Fruit fly (Drosophila melanogaster) whole organism, wandering third instar larva: ENCODE data around the gene dj-1beta.

Experiments
- CG9705 ChIP-seq: fragments of 200-800 bp; sonication (Bioruptor generic); optimal IDR thresholded peaks from 2 replicates; lab custom pipeline; 2018; ENCODE audit warnings: missing biosample characterization, mild to moderate bottlenecking, missing genetic modification characterization
- OdsH ChIP-seq: fragments of 200-800 bp; sonication (Bioruptor generic); optimal IDR thresholded peaks from 2 replicates; lab custom pipeline; 2016; ENCODE audit warnings: missing biosample characterization, mild to moderate bottlenecking, missing genetic modification characterization
- dl ChIP-seq, 2 experiments: fragments of 175-275, 200-275 bp in 1 of 2; fragments of 200-275 bp in 1 of 2; sonication (Bioruptor generic); optimal IDR thresholded peaks; lab custom pipeline; 2018; ENCODE audit warnings: mild to moderate bottlenecking in 2 of 2, missing biosample characterization in 2 of 2, missing genetic modification characterization in 2 of 2, moderate library complexity in 2 of 2; ENCODE audit not compliant: partially characterized antibody in 2 of 2, insufficient read depth in 1 of 2
- rgr ChIP-seq: fragments of 200-800 bp; sonication (Bioruptor generic); optimal IDR thresholded peaks from 3 replicates; lab custom pipeline; 2016; ENCODE audit warnings: missing biosample characterization, mild to moderate bottlenecking, missing genetic modification characterization

dm6 chr3R:30842199-30842598, 35.3 kb downstream of the dj-1beta start:
- TF ChIP-seq OdsH (peak; percentile 3), dl (GFP tag; optimal IDR thresholded peaks at IDR 0.05; lab: Kevin White, UChicago; ENCODE audit: insufficient read depth in 1 of 2, partially characterized antibody in 2 of 2) (no peak), rgr (GFP tag; lab: Kevin White, UChicago) (no peak), CG9705 (GFP tag; lab: Kevin White, UChicago) (no peak)
